Worm (Caenorhabditis elegans) whole organism, L4 larva: ENCODE results near the gene srg-33.

Experiments
- D1046.2 ChIP-seq: fragments of 200-800 bp; sonication (Bioruptor generic); IDR thresholded peaks from 2 replicates; pipeline ENCODE4 v1.3.6; 2022; ENCODE audit warnings: missing genetic modification characterization, missing compliant biosample characterization
- F26F4.8 ChIP-seq: fragments of 200-800 bp; sonication (Bioruptor generic); conservative IDR thresholded peaks from 2 replicates; pipeline ENCODE4 v1.3.6; 2022; ENCODE audit warnings: missing genetic modification characterization, missing compliant biosample characterization
- F44E2.7 ChIP-seq: fragments of 200-800 bp; sonication (Bioruptor generic); IDR thresholded peaks from 2 replicates; pipeline ENCODE4 v2.1.2; 2022; ENCODE audit warnings: missing genetic modification characterization, missing compliant biosample characterization
- F49E8.2 ChIP-seq: sonication (generic microtip); optimal IDR thresholded peaks from 2 replicates; lab custom pipeline; 2016; ENCODE audit warnings: missing compliant biosample characterization, mild to moderate bottlenecking, missing genetic modification characterization, borderline replicate concordance
- R02D3.7 ChIP-seq: fragments of 150-350 bp; sonication (generic microtip); optimal IDR thresholded peaks from 3 replicates; lab custom pipeline; 2014; ENCODE audit warnings: missing biosample characterization, missing genetic modification characterization
- Y105C5A.15 ChIP-seq: fragments of 200-800 bp; sonication (Bioruptor generic); IDR thresholded peaks from 2 replicates; pipeline ENCODE4 v1.3.6; 2022; ENCODE audit warnings: missing genetic modification characterization, missing compliant biosample characterization
- ZK546.5 ChIP-seq, 2 experiments: sonication (generic microtip); optimal IDR thresholded peaks; 2 replicates each; lab custom pipeline; 2017; ENCODE audit warnings: missing biosample characterization in 2 of 2, missing genetic modification characterization in 2 of 2
- aha-1 ChIP-seq: fragments of 150-350 bp; peaks from one replicate; lab custom pipeline; 2014; ENCODE audit warnings: missing biosample characterization, missing genetic modification characterization
- aly-2 ChIP-seq: sonication (generic microtip); optimal IDR thresholded peaks from 2 replicates; lab custom pipeline; 2018; ENCODE audit warnings: missing biosample characterization, missing genetic modification characterization
- ceh-62 ChIP-seq: sonication (generic microtip); optimal IDR thresholded peaks from 2 replicates; lab custom pipeline; 2017; ENCODE audit warnings: missing biosample characterization, missing genetic modification characterization
- ctbp-1 ChIP-seq: fragments of 200-800 bp; sonication (Bioruptor generic); IDR thresholded peaks from 2 replicates; pipeline ENCODE4 v1.3.6; 2022; ENCODE audit warnings: missing genetic modification reagents, missing genetic modification characterization, missing compliant biosample characterization
- dmd-8 ChIP-seq: fragments of 200-800 bp; sonication (Bioruptor generic); IDR thresholded peaks from 2 replicates; pipeline ENCODE4 v1.3.6; 2022; ENCODE audit warnings: missing genetic modification characterization, missing compliant biosample characterization
- egl-43 ChIP-seq: fragments of 200-800 bp; sonication (Bioruptor generic); IDR thresholded peaks from 2 replicates; pipeline ENCODE4 v1.3.6; 2022; ENCODE audit warnings: missing genetic modification reagents, missing genetic modification characterization, missing compliant biosample characterization
- gei-8 ChIP-seq: fragments of 200-800 bp; sonication (Bioruptor generic); optimal IDR thresholded peaks from 2 replicates; lab custom pipeline; 2018; ENCODE audit warnings: mild to moderate bottlenecking, missing genetic modification characterization, missing compliant biosample characterization
- jun-1 ChIP-seq: fragments of 150-350 bp; optimal IDR thresholded peaks from 2 replicates; lab custom pipeline; 2014; ENCODE audit warnings: missing biosample characterization, missing genetic modification reagents, missing genetic modification characterization
- lim-7 ChIP-seq: fragments of 200-800 bp; sonication (Bioruptor generic); IDR thresholded peaks from 2 replicates; pipeline ENCODE4 v1.3.6; 2022; ENCODE audit warnings: missing genetic modification characterization, missing compliant biosample characterization
- lin-29 ChIP-seq: fragments of 200-800 bp; sonication (Bioruptor generic); IDR thresholded peaks from 2 replicates; pipeline ENCODE4 v1.3.6; 2022; ENCODE audit warnings: missing genetic modification reagents, missing genetic modification characterization, missing compliant biosample characterization
- madf-5 ChIP-seq, 2 experiments: fragments of 200-800 bp; sonication (Bioruptor generic); IDR thresholded peaks; 2 replicates each; pipeline ENCODE4 v1.3.6; 2022; ENCODE audit warnings: missing compliant biosample characterization in 2 of 2, missing genetic modification characterization in 2 of 2
- madf-9 ChIP-seq: fragments of 200-800 bp; sonication (Bioruptor generic); conservative IDR thresholded peaks from 2 replicates; pipeline ENCODE4 v1.3.6; 2022; ENCODE audit warnings: missing genetic modification reagents, missing genetic modification characterization, missing compliant biosample characterization
- mes-2 ChIP-seq: sonication (generic microtip); optimal IDR thresholded peaks from 2 replicates; lab custom pipeline; 2016; ENCODE audit warnings: missing genotype, mild to moderate bottlenecking, missing genetic modification characterization, missing compliant biosample characterization; ENCODE audit not compliant: poor library complexity, severe bottlenecking
- mxl-2 ChIP-seq: fragments of 200-800 bp; sonication (Bioruptor generic); conservative IDR thresholded peaks from 2 replicates; pipeline ENCODE4 v1.3.6; 2022; ENCODE audit warnings: missing genetic modification reagents, missing genetic modification characterization, missing compliant biosample characterization
- nhr-102 ChIP-seq: sonication (generic microtip); optimal IDR thresholded peaks from 2 replicates; lab custom pipeline; 2016; ENCODE audit warnings: mild to moderate bottlenecking, missing genetic modification characterization, moderate library complexity, missing compliant biosample characterization
- nhr-237 ChIP-seq: sonication (generic microtip); optimal IDR thresholded peaks from 2 replicates; lab custom pipeline; 2017; ENCODE audit warnings: missing biosample characterization, missing genetic modification characterization
- nhr-25 ChIP-seq: sonication (generic microtip); optimal IDR thresholded peaks from 2 replicates; lab custom pipeline; 2017; ENCODE audit warnings: missing genetic modification characterization, mild to moderate bottlenecking, missing compliant biosample characterization, antibody characterized with exemption, moderate library complexity, borderline replicate concordance; ENCODE audit not compliant: insufficient read depth
- nhr-41 ChIP-seq: fragments of 200-800 bp; sonication (Bioruptor generic); IDR thresholded peaks from 2 replicates; pipeline ENCODE4 v1.3.6; 2022; ENCODE audit warnings: missing genetic modification reagents, missing genetic modification characterization, missing compliant biosample characterization
- pha-4 ChIP-seq, 2 experiments: fragments of 150-350 bp in 1 of 2; fragments of 200-800 bp in 1 of 2; sonication (Bioruptor generic) in 1 of 2; IDR thresholded peaks in 1 of 2; optimal IDR thresholded peaks in 1 of 2; 2 replicates each; pipeline versions ENCODE4 v1.3.6 to Lab custom; 2014 to 2022; ENCODE audit warnings: missing genetic modification characterization in 2 of 2, missing genetic modification reagents in 2 of 2, missing biosample characterization in 1 of 2, missing compliant biosample characterization in 1 of 2
- set-16 ChIP-seq: fragments of 200-800 bp; sonication (Bioruptor generic); IDR thresholded peaks from 2 replicates; pipeline ENCODE4 v1.3.6; 2022; ENCODE audit warnings: missing genetic modification reagents, missing genetic modification characterization, missing compliant biosample characterization
- snpc-1.2 ChIP-seq: fragments of 200-800 bp; sonication (Bioruptor generic); IDR thresholded peaks from 2 replicates; pipeline ENCODE4 v1.3.6; 2022; ENCODE audit warnings: missing genetic modification reagents, missing genetic modification characterization, missing compliant biosample characterization
- spr-1 ChIP-seq: sonication (generic microtip); optimal IDR thresholded peaks from 2 replicates; lab custom pipeline; 2016; ENCODE audit warnings: mild to moderate bottlenecking, missing genetic modification characterization, missing compliant biosample characterization
- unc-62 ChIP-seq, 3 experiments: fragments of 150-350 bp in 1 of 3; sonication (generic microtip); optimal IDR thresholded peaks in 2 of 3; peaks in 1 of 3; 1 replicate in 1 of 3; 2 replicates in 2 of 3; lab custom pipeline; 2014 to 2017; ENCODE audit warnings: missing biosample characterization in 3 of 3, missing genetic modification characterization in 3 of 3, missing genetic modification reagents in 3 of 3, missing genotype in 1 of 3
- vab-7 ChIP-seq: fragments of 200-800 bp; sonication (Bioruptor generic); IDR thresholded peaks from 2 replicates; pipeline ENCODE4 v1.3.6; 2022; ENCODE audit warnings: missing genetic modification reagents, missing genetic modification characterization, missing compliant biosample characterization

Gene srg-33

ce11 chrV:8318135-8318534, 26.3 kb downstream of the srg-33 start, which contains the start of gene clec-219:
Gene clec-219, plus strand, starts transcription at chrV:8318435.
- TF ChIP-seq dmd-8 (GFP tag; lab: Robert Waterston, UW) (no peak), egl-43 (no peak), gei-8 (no peak), mxl-2 (GFP tag; lab: Robert Waterston, UW) (no peak), lin-29 (GFP tag; lab: Robert Waterston, UW) (no peak), ceh-62 (tag; lab: Kevin White, UChicago) (no peak), R02D3.7 (tag; lab: Kevin White, UChicago) (no peak), jun-1 (tag; lab: Kevin White, UChicago) (no peak), ctbp-1 (GFP tag; lab: Robert Waterston, UW) (no peak), spr-1 (no peak), unc-62 (GFP tag; optimal IDR thresholded peaks at IDR 0.05 in 1 of 2; lab: Kevin White, UChicago) (no peak), unc-62 (tag; optimal IDR thresholded peaks at IDR 0.05; lab: Kevin White, UChicago) (no peak), aha-1 (tag; lab: Kevin White, UChicago) (no peak), nhr-41 (GFP tag; lab: Robert Waterston, UW) (no peak), Y105C5A.15 (GFP tag; lab: Robert Waterston, UW) (no peak), aly-2 (tag; lab: Kevin White, UChicago) (no peak), mes-2 (tag; lab: Kevin White, UChicago) (no peak), pha-4 (GFP tag; IDR thresholded peaks at IDR 0.05; lab: Robert Waterston, UW) (no peak), pha-4 (tag; optimal IDR thresholded peaks at IDR 0.05; lab: Kevin White, UChicago) (no peak), nhr-25 (tag; lab: Kevin White, UChicago) (no peak), madf-9 (GFP tag; lab: Robert Waterston, UW) (no peak), vab-7 (GFP tag; lab: Robert Waterston, UW) (no peak)

- TF ChIP-seq unc-62 (GFP tag; optimal IDR thresholded peaks at IDR 0.05 in 1 of 2; lab: Kevin White, UChicago) (peak in 1 of 2 experiments; percentile 69), unc-62 (tag; optimal IDR thresholded peaks at IDR 0.05; lab: Kevin White, UChicago) (no peak), snpc-1.2 (no peak), aha-1 (tag; lab: Kevin White, UChicago) (peak; percentile 95), nhr-102 (tag; lab: Kevin White, UChicago) (no peak), ZK546.5 (tag; optimal IDR thresholded peaks at IDR 0.05; lab: Kevin White, UChicago) (no peak)
Measured at ce11 chrV:8323545-8323944, 31.7 kb downstream of the srg-33 start.

DNA sequence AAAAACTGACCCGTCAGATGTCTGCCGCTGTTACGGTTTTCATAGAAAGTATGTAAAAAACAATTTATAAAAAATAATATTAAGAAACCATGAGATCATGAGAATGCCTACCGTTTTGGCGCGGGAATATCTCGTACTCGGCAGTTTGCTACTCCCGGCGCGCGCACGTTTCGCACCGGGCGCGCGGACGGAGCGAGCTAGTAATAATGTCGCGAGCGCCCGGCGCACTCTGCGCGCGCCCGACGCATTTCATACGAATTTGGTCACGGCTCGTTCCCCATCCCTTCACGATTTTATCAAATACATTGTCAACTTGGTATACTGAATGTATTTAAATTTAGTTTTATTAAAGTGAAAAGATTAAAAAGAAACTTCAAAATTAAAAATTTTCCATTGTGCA, 34.0 kb downstream of the srg-33 start:
- TF ChIP-seq nhr-237 (tag; lab: Kevin White, UChicago) (no peak), set-16 (GFP tag; lab: Robert Waterston, UW) (peak; percentile 74)
- TF ChIP-seq, all 104 proteins: peak for 1

ce11 chrV:8327080-8327479, 35.2 kb downstream of the srg-33 start:
- TF ChIP-seq set-16 (GFP tag; lab: Robert Waterston, UW) (peak; percentile 89), F49E8.2 (tag; lab: Kevin White, UChicago) (no peak), F26F4.8 (GFP tag; lab: Robert Waterston, UW) (no peak)

DNA sequence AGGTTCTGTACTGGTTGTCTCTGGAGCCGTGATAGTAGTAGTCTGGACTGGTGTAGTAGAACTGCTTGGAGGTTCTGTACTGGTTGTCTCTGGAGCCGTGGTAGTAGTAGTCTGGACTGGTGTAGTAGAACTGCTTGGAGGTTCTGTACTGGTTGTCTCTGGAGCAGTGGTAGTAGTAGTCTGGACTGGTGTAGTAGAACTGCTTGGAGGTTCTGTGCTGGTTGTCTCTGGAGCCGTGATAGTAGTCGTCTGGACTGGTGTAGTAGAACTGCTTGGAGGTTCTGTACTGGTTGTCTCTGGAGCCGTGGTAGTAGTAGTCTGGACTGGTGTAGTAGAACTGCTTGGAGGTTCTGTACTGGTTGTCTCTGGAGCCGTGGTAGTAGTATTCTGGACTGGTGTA, 37.5 kb downstream of the srg-33 start:
- TF ChIP-seq F44E2.7 (GFP tag; lab: Robert Waterston, UW) (0 out of 2 replicates have a peak, but pooled peaks have one; percentile 38), madf-9 (GFP tag; lab: Robert Waterston, UW) (0 out of 2 replicates have a peak, but pooled peaks have one; percentile 47), madf-5 (GFP tag; IDR thresholded peaks at IDR 0.05; lab: Robert Waterston, UW) (peak in 1 of 2 experiments; percentile 50; a peak in 1 of 4 replicates), Y105C5A.15 (GFP tag; lab: Robert Waterston, UW) (0 out of 2 replicates have a peak, but pooled peaks have one; percentile 57), snpc-1.2 (0 out of 2 replicates have a peak, but pooled peaks have one; percentile 29), F26F4.8 (GFP tag; lab: Robert Waterston, UW) (peak; percentile 84), D1046.2 (GFP tag; lab: Robert Waterston, UW) (0 out of 2 replicates have a peak, but pooled peaks have one; percentile 68), lim-7 (GFP tag; lab: Robert Waterston, UW) (peak; percentile 70), dmd-8 (GFP tag; lab: Robert Waterston, UW) (peak; percentile 72; the same call in 1 of the 2 replicates)
- TF ChIP-seq, all 104 proteins: peak for 9; not testable (repeated sequence) for 95
